In genomic region chr3L:754612-755011, dm6 we compare ENCODE assay signal across 1 fruit fly cellular context.
TF ChIP-seq lines count a peak whose summit lies in the region.

No protein-coding gene starts in this region.

TF ChIP-seq in whole organism, embryonic, 481 proteins besides CTCF, POLR2A, EP300 and RAD21 (continued from another document):
- TF ChIP-seq CG4424 (GFP tag; optimal IDR thresholded peaks at IDR 0.05; lab: Kevin White, UChicago), result peak; percentile 28
- no peak for TF ChIP-seq cwo (GFP tag; optimal IDR thresholded peaks at IDR 0.05; lab: Kevin White, UChicago)
- TF ChIP-seq Lim3 (GFP tag; IDR thresholded peaks at IDR 0.05; lab: Robert Waterston, UW), result no peak
- TF ChIP-seq Stat92E (GFP tag; optimal IDR thresholded peaks at IDR 0.05; lab: Kevin White, UChicago), result no peak
- peak; percentile 37 for TF ChIP-seq CG3407 (GFP tag; optimal IDR thresholded peaks at IDR 0.05; lab: Kevin White, UChicago)
- no peak for TF ChIP-seq CG15073 (GFP tag; optimal IDR thresholded peaks at IDR 0.05; lab: Kevin White, UChicago)
- no peak for TF ChIP-seq knrl (GFP tag; IDR thresholded peaks at IDR 0.05; lab: Robert Waterston, UW; ENCODE audit: partially characterized antibody)
- TF ChIP-seq sob (GFP tag; IDR thresholded peaks at IDR 0.05; lab: Robert Waterston, UW), result no peak
- peak; percentile 40 for TF ChIP-seq esg (GFP tag; conservative IDR thresholded peaks at IDR 0.05; lab: Robert Waterston, UW)
- TF ChIP-seq CG4617 (GFP tag; optimal IDR thresholded peaks at IDR 0.05; lab: Kevin White, UChicago; ENCODE audit: borderline replicate concordance), result no peak
- TF ChIP-seq dati (GFP tag; IDR thresholded peaks at IDR 0.05; lab: Robert Waterston, UW), result no peak
- TF ChIP-seq vvl (GFP tag; IDR thresholded peaks at IDR 0.05; lab: Robert Waterston, UW), result no peak; the same call in 1 of the 2 replicates
- no peak for TF ChIP-seq bigmax (GFP tag; optimal IDR thresholded peaks at IDR 0.05; lab: Kevin White, UChicago)
- TF ChIP-seq sr (GFP tag; IDR thresholded peaks at IDR 0.05; lab: Robert Waterston, UW), result no peak
- TF ChIP-seq ken (GFP tag; IDR thresholded peaks at IDR 0.05; lab: Robert Waterston, UW), result no peak
- no peak for TF ChIP-seq slbo (GFP tag; IDR thresholded peaks at IDR 0.05; lab: Robert Waterston, UW)
- no peak for TF ChIP-seq CG12769 (tag; optimal IDR thresholded peaks at IDR 0.05; lab: Kevin White, UChicago)
- no peak for TF ChIP-seq CG42726 (GFP tag; IDR thresholded peaks at IDR 0.05; lab: Robert Waterston, UW; ENCODE audit: partially characterized antibody)
- TF ChIP-seq CG10959 (GFP tag; IDR thresholded peaks at IDR 0.05; lab: Robert Waterston, UW), result peak; percentile 46; the same call in 1 of the 2 replicates
- TF ChIP-seq CG8290 (GFP tag; optimal IDR thresholded peaks at IDR 0.05; lab: Kevin White, UChicago), result no peak
- TF ChIP-seq CG8290 (tag; optimal IDR thresholded peaks at IDR 0.05; lab: Kevin White, UChicago), result no peak
- TF ChIP-seq Hand (GFP tag; optimal IDR thresholded peaks at IDR 0.05; lab: Kevin White, UChicago), result no peak
- TF ChIP-seq fru (optimal IDR thresholded peaks at IDR 0.05; lab: Kevin White, UChicago), result no peak
- TF ChIP-seq caup (GFP tag; optimal IDR thresholded peaks at IDR 0.05; lab: Kevin White, UChicago; ENCODE audit: severe bottlenecking), result no peak
- TF ChIP-seq HLH3B (GFP tag; IDR thresholded peaks at IDR 0.05; lab: Robert Waterston, UW), result peak; percentile 10; the same call in 1 of the 2 replicates
- TF ChIP-seq CG10979 (tag; optimal IDR thresholded peaks at IDR 0.05; lab: Kevin White, UChicago), result peak; percentile 27
- peak; percentile 36 for TF ChIP-seq CG10462 (GFP tag; optimal IDR thresholded peaks at IDR 0.05; lab: Kevin White, UChicago)
- no peak for TF ChIP-seq GATAe (GFP tag; conservative IDR thresholded peaks at IDR 0.05; lab: Robert Waterston, UW)
- no peak for TF ChIP-seq CG2120 (GFP tag; optimal IDR thresholded peaks at IDR 0.05; lab: Kevin White, UChicago)
- no peak for TF ChIP-seq Hr39 (optimal IDR thresholded peaks at IDR 0.05; lab: Kevin White, UChicago)
- TF ChIP-seq mam (GFP tag; optimal IDR thresholded peaks at IDR 0.05; lab: Kevin White, UChicago), result no peak
- TF ChIP-seq Xbp1 (GFP tag; optimal IDR thresholded peaks at IDR 0.05; lab: Kevin White, UChicago), result peak; percentile 8
- TF ChIP-seq pb (GFP tag; optimal IDR thresholded peaks at IDR 0.05; lab: Kevin White, UChicago), result no peak
- TF ChIP-seq tap (tag; optimal IDR thresholded peaks at IDR 0.05; lab: Kevin White, UChicago), result no peak
- TF ChIP-seq CG18619 (GFP tag; optimal IDR thresholded peaks at IDR 0.05; lab: Kevin White, UChicago), result no peak
- TF ChIP-seq CG10267 (tag; optimal IDR thresholded peaks at IDR 0.05; lab: Kevin White, UChicago), result peak; percentile 29
- no peak for TF ChIP-seq Bteb2 (GFP tag; optimal IDR thresholded peaks at IDR 0.05; lab: Kevin White, UChicago)
- peak; percentile 44 for TF ChIP-seq CG17328 (GFP tag; IDR thresholded peaks at IDR 0.05; lab: Robert Waterston, UW)
- peak; percentile 13 for TF ChIP-seq Nf-YB (GFP tag; optimal IDR thresholded peaks at IDR 0.05; lab: Kevin White, UChicago)
- no peak for TF ChIP-seq fd64A (GFP tag; optimal IDR thresholded peaks at IDR 0.05; lab: Kevin White, UChicago)
- TF ChIP-seq mirr (GFP tag; optimal IDR thresholded peaks at IDR 0.05; lab: Kevin White, UChicago), result no peak
- TF ChIP-seq CG17612 (GFP tag; IDR thresholded peaks at IDR 0.05; lab: Robert Waterston, UW), result no peak
- no peak for TF ChIP-seq ind (GFP tag; optimal IDR thresholded peaks at IDR 0.05; lab: Kevin White, UChicago)
- TF ChIP-seq odd (GFP tag; optimal IDR thresholded peaks at IDR 0.05; lab: Kevin White, UChicago), result no peak
- no peak for TF ChIP-seq CG12744 (GFP tag; optimal IDR thresholded peaks at IDR 0.05; lab: Kevin White, UChicago)
- no peak for TF ChIP-seq Dip2 (GFP tag; IDR thresholded peaks at IDR 0.05; lab: Robert Waterston, UW)
- no peak for TF ChIP-seq Dp (GFP tag; optimal IDR thresholded peaks at IDR 0.05; lab: Kevin White, UChicago)
- no peak for TF ChIP-seq HHEX (GFP tag; optimal IDR thresholded peaks at IDR 0.05; lab: Kevin White, UChicago)
- TF ChIP-seq CG9727 (GFP tag; optimal IDR thresholded peaks at IDR 0.05; lab: Kevin White, UChicago), result peak; percentile 27
- peak; percentile 56 for TF ChIP-seq Med (GFP tag; lab: Kevin White, UChicago)
- TF ChIP-seq bowl (GFP tag; IDR thresholded peaks at IDR 0.05; lab: Robert Waterston, UW), result no peak
- peak; percentile 56; the same call in 1 of the 2 replicates for TF ChIP-seq CG32772 (GFP tag; IDR thresholded peaks at IDR 0.05; lab: Robert Waterston, UW)
- 0 out of 2 replicates have a peak, but pooled peaks have one; percentile 15 for TF ChIP-seq wor (GFP tag; IDR thresholded peaks at IDR 0.05; lab: Robert Waterston, UW)
- no peak for TF ChIP-seq zen (tag; optimal IDR thresholded peaks at IDR 0.05; lab: Kevin White, UChicago)
- TF ChIP-seq ro (GFP tag; IDR thresholded peaks at IDR 0.05; lab: Robert Waterston, UW), result no peak
- no peak for TF ChIP-seq CG10321 (GFP tag; IDR thresholded peaks at IDR 0.05; lab: Robert Waterston, UW)
- no peak for TF ChIP-seq CG11696 (GFP tag; IDR thresholded peaks at IDR 0.05; lab: Robert Waterston, UW)
- TF ChIP-seq CG1647 (GFP tag; optimal IDR thresholded peaks at IDR 0.05; lab: Kevin White, UChicago), result no peak
- no peak for TF ChIP-seq Mes4 (GFP tag; optimal IDR thresholded peaks at IDR 0.05; lab: Kevin White, UChicago)
- no peak for TF ChIP-seq Hmr (GFP tag; optimal IDR thresholded peaks at IDR 0.05; lab: Kevin White, UChicago)
- no peak for TF ChIP-seq rib (GFP tag; IDR thresholded peaks at IDR 0.05; lab: Robert Waterston, UW)
- 0 out of 3 replicates have a peak, but pooled peaks have one; percentile 55 for TF ChIP-seq otp (GFP tag; IDR thresholded peaks at IDR 0.05; lab: Robert Waterston, UW)
- no peak for TF ChIP-seq CG30020 (tag; optimal IDR thresholded peaks at IDR 0.05; lab: Kevin White, UChicago)
- TF ChIP-seq dmrt99B (tag; optimal IDR thresholded peaks at IDR 0.05; lab: Kevin White, UChicago), result peak; percentile 7
- peak; percentile 12 for TF ChIP-seq CG30403 (GFP tag; optimal IDR thresholded peaks at IDR 0.05; lab: Kevin White, UChicago)
- no peak for TF ChIP-seq so (GFP tag; IDR thresholded peaks at IDR 0.05; lab: Robert Waterston, UW)
- peak; percentile 56 for TF ChIP-seq Ptx1 (GFP tag; IDR thresholded peaks at IDR 0.05; lab: Robert Waterston, UW)
